Worm (Caenorhabditis elegans) whole organism, mixed stage, embryonic: ENCODE measurements around the gene cwp-1.

Experiments
- M03D4.4 ChIP-seq: sonication (generic microtip); optimal IDR thresholded peaks from 2 replicates; lab custom pipeline; 2017; ENCODE audit warnings: mild to moderate bottlenecking, missing genetic modification characterization, missing compliant biosample characterization
- bed-3 ChIP-seq: fragments of 200-800 bp; sonication (Bioruptor generic); optimal IDR thresholded peaks from 3 replicates; lab custom pipeline; 2018; ENCODE audit warnings: mild to moderate bottlenecking, missing genetic modification characterization, moderate library complexity, missing compliant biosample characterization
- blmp-1 ChIP-seq: fragments of 150-350 bp; optimal IDR thresholded peaks from 2 replicates; lab custom pipeline; 2014; ENCODE audit warnings: missing biosample characterization, missing genetic modification characterization
- ceh-39 ChIP-seq: fragments of 150-350 bp; optimal IDR thresholded peaks from 2 replicates; lab custom pipeline; 2014; ENCODE audit warnings: missing biosample characterization, missing genetic modification characterization
- ceh-43 ChIP-seq: fragments of 200-800 bp; sonication (Bioruptor generic); optimal IDR thresholded peaks from 2 replicates; lab custom pipeline; 2018; ENCODE audit warnings: mild to moderate bottlenecking, missing genetic modification characterization, moderate library complexity, missing compliant biosample characterization
- ceh-83 ChIP-seq: fragments of 200-800 bp; sonication (Bioruptor generic); optimal IDR thresholded peaks from 2 replicates; lab custom pipeline; 2018; ENCODE audit warnings: mild to moderate bottlenecking, missing genetic modification characterization, missing compliant biosample characterization
- ces-1 ChIP-seq: fragments of 150-350 bp; optimal IDR thresholded peaks from 2 replicates; lab custom pipeline; 2014; ENCODE audit warnings: missing biosample characterization, missing genetic modification reagents, missing genetic modification characterization
- cnd-1 ChIP-seq: fragments of 200-800 bp; sonication (Bioruptor generic); optimal IDR thresholded peaks from 2 replicates; lab custom pipeline; 2018; ENCODE audit warnings: mild to moderate bottlenecking, missing genetic modification characterization, missing compliant biosample characterization
- drap-1 ChIP-seq: fragments of 200-800 bp; sonication (Bioruptor generic); optimal IDR thresholded peaks from 3 replicates; lab custom pipeline; 2018; ENCODE audit warnings: mild to moderate bottlenecking, missing genetic modification characterization, missing compliant biosample characterization
- elt-1 ChIP-seq: sonication (generic microtip); optimal IDR thresholded peaks from 2 replicates; lab custom pipeline; 2017; ENCODE audit warnings: missing genetic modification characterization, mild to moderate bottlenecking, missing compliant biosample characterization, antibody characterized with exemption, moderate library complexity, borderline replicate concordance; ENCODE audit not compliant: insufficient read depth
- elt-3 ChIP-seq: fragments of 150-350 bp; optimal IDR thresholded peaks from 2 replicates; lab custom pipeline; 2014; ENCODE audit warnings: missing biosample characterization, missing genetic modification characterization
- flh-1 ChIP-seq: fragments of 200-800 bp; sonication (Bioruptor generic); optimal IDR thresholded peaks from 2 replicates; lab custom pipeline; 2018; ENCODE audit warnings: mild to moderate bottlenecking, missing genetic modification characterization, moderate library complexity, missing compliant biosample characterization
- ham-2 ChIP-seq: fragments of 200-800 bp; sonication (Bioruptor generic); optimal IDR thresholded peaks from 2 replicates; lab custom pipeline; 2018; ENCODE audit warnings: mild to moderate bottlenecking, missing genetic modification characterization, missing compliant biosample characterization
- hlh-1 ChIP-seq: fragments of 150-350 bp; optimal IDR thresholded peaks from 2 replicates; lab custom pipeline; 2014; ENCODE audit warnings: missing biosample characterization, missing genetic modification reagents, missing genetic modification characterization
- lin-13 ChIP-seq: fragments of 150-350 bp; optimal IDR thresholded peaks from 2 replicates; lab custom pipeline; 2014; ENCODE audit warnings: missing biosample characterization, missing genetic modification characterization
- lin-32 ChIP-seq: fragments of 200-800 bp; sonication (Bioruptor generic); optimal IDR thresholded peaks from 2 replicates; lab custom pipeline; 2018; ENCODE audit warnings: mild to moderate bottlenecking, missing genetic modification characterization, missing compliant biosample characterization
- lsy-2 ChIP-seq: fragments of 150-350 bp; optimal IDR thresholded peaks from 2 replicates; lab custom pipeline; 2014; ENCODE audit warnings: missing biosample characterization, missing genetic modification characterization
- mab-5 ChIP-seq: fragments of 150-350 bp; optimal IDR thresholded peaks from 2 replicates; lab custom pipeline; 2014; ENCODE audit warnings: missing biosample characterization, missing genetic modification characterization
- mep-1 ChIP-seq: fragments of 150-350 bp; optimal IDR thresholded peaks from 2 replicates; lab custom pipeline; 2017; ENCODE audit warnings: missing biosample characterization, missing genetic modification reagents, missing genetic modification characterization, inconsistent platforms
- mls-2 ChIP-seq: sonication (generic microtip); optimal IDR thresholded peaks from 2 replicates; lab custom pipeline; 2016; ENCODE audit warnings: mild to moderate bottlenecking, missing genetic modification characterization, moderate library complexity, missing compliant biosample characterization
- nhr-12 ChIP-seq: fragments of 150-350 bp; optimal IDR thresholded peaks from 2 replicates; lab custom pipeline; 2014; ENCODE audit warnings: missing biosample characterization, missing genetic modification characterization
- nhr-2 ChIP-seq: fragments of 150-350 bp; optimal IDR thresholded peaks from 2 replicates; lab custom pipeline; 2014; ENCODE audit warnings: missing biosample characterization, missing genetic modification characterization
- nhr-237 ChIP-seq: fragments of 150-350 bp; optimal IDR thresholded peaks from 2 replicates; lab custom pipeline; 2014; ENCODE audit warnings: missing biosample characterization, missing genetic modification characterization
- nhr-28 ChIP-seq: fragments of 150-350 bp; optimal IDR thresholded peaks from 2 replicates; lab custom pipeline; 2014; ENCODE audit warnings: missing biosample characterization, missing genetic modification characterization
- nhr-76 ChIP-seq: sonication (generic microtip); optimal IDR thresholded peaks from 2 replicates; lab custom pipeline; 2017; ENCODE audit warnings: missing biosample characterization, missing genetic modification characterization
- pha-4 ChIP-seq: fragments of 150-350 bp; optimal IDR thresholded peaks from 2 replicates; lab custom pipeline; 2018; ENCODE audit warnings: missing biosample characterization, missing genetic modification reagents, missing genetic modification characterization
- sem-2 ChIP-seq: fragments of 200-800 bp; sonication (Bioruptor generic); optimal IDR thresholded peaks from 2 replicates; lab custom pipeline; 2018; ENCODE audit warnings: mild to moderate bottlenecking, missing genetic modification characterization, missing compliant biosample characterization
- snpc-4 ChIP-seq: fragments of 150-350 bp; optimal IDR thresholded peaks from 2 replicates; lab custom pipeline; 2014; ENCODE audit warnings: missing biosample characterization, missing genetic modification characterization
- sptf-1 ChIP-seq: sonication (generic microtip); optimal IDR thresholded peaks from 2 replicates; lab custom pipeline; 2017; ENCODE audit warnings: mild to moderate bottlenecking, missing genetic modification characterization, moderate library complexity, missing compliant biosample characterization
- tbx-8 ChIP-seq: fragments of 200-800 bp; sonication (Bioruptor generic); optimal IDR thresholded peaks from 2 replicates; lab custom pipeline; 2018; ENCODE audit warnings: mild to moderate bottlenecking, missing genetic modification characterization, moderate library complexity, missing compliant biosample characterization
- unc-120 ChIP-seq: sonication (generic microtip); optimal IDR thresholded peaks from 2 replicates; lab custom pipeline; 2017; ENCODE audit warnings: missing genetic modification characterization, missing compliant biosample characterization; ENCODE audit not compliant: poor library complexity, severe bottlenecking
- unc-39 ChIP-seq: fragments of 150-350 bp; optimal IDR thresholded peaks from 2 replicates; lab custom pipeline; 2014; ENCODE audit warnings: missing biosample characterization, missing genetic modification characterization
- unc-62 ChIP-seq: fragments of 150-350 bp; optimal IDR thresholded peaks from 2 replicates; lab custom pipeline; 2014; ENCODE audit warnings: missing biosample characterization, missing genetic modification reagents, missing genetic modification characterization
- zip-8 ChIP-seq: fragments of 150-350 bp; optimal IDR thresholded peaks from 2 replicates; lab custom pipeline; 2014; ENCODE audit warnings: missing biosample characterization, missing genetic modification characterization

cwp-1 gene

DNA sequence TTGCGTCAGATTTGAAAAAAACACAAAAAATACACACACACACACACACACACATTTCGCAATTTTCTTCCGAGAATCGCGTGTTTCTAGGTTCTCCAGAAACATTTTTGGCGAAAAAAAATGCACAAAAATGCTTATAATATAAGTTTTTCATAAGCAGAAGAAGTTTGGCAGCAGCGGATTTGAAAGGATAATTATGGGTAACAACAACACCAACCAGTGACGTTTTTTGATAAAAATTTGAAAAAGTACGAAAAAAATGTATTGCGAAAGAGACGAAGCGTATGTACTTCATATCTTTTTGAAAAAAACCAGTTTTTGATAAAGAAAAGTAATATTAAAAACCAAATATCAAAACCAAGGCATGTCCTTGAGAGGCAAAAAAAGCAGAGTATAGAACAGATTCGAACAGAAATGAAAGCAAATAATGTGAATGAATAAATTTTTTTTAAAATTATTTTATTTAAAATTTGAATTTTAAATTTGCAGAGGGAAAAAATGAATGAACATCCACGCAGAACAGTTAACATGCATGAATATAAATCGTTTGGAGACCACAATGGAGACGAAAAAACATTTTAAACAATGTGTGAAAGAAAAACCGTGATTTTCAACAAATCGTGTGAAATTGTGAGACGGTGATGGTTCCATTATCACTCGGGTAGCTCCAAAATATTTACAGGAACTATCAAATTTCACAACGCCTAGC, 17.2 kb downstream of the cwp-1 start:
- TF ChIP-seq nhr-2: no peak
- TF ChIP-seq unc-62 (GFP tag; lab: Kevin White, UChicago): no peak
- no peak for TF ChIP-seq ceh-39 (tag; lab: Kevin White, UChicago)
- no peak for TF ChIP-seq lin-32
- no peak for TF ChIP-seq bed-3 (GFP tag; lab: Kevin White, UChicago)
- no peak for TF ChIP-seq M03D4.4 (tag; lab: Kevin White, UChicago)
- TF ChIP-seq lin-13 (tag; lab: Kevin White, UChicago): no peak
- TF ChIP-seq unc-120 (tag; lab: Kevin White, UChicago): no peak
- no peak for TF ChIP-seq elt-1 (tag; lab: Kevin White, UChicago)
- no peak for TF ChIP-seq snpc-4 (tag; lab: Kevin White, UChicago)
- TF ChIP-seq mep-1: no peak
- no peak for TF ChIP-seq lsy-2 (tag; lab: Kevin White, UChicago)
- no peak for TF ChIP-seq nhr-28 (tag; lab: Kevin White, UChicago)
- no peak for TF ChIP-seq mls-2 (tag; lab: Kevin White, UChicago)

DNA sequence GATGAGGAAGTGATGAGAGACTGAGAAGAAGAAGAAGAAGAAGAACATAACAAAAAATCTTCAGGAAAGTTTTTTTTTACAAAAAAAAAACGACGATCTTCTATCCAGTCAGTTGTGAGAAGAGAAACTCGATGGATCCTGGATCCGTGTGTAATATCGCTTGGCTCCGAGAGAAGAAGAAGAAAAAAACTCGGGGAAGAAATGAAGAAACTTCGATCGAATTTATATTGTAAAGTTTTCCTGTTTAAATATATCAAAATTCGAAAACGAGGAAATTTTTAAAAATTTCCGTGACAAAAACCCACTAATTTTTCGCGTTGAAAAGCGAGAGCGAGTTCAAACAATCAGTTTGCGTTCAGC, 17.8 kb downstream of the cwp-1 start, which contains the start of gene adss-1:
TSS of gene adss-1 (minus strand) at position 101 of the 360 bp plus-strand sequence.
- TF ChIP-seq lin-32 (no peak), lin-13 (tag; lab: Kevin White, UChicago) (no peak), nhr-12 (tag; lab: Kevin White, UChicago) (no peak), ceh-83 (GFP tag; lab: Kevin White, UChicago) (no peak), mls-2 (tag; lab: Kevin White, UChicago) (no peak), mep-1 (no peak), sem-2 (no peak)

ce11 chrV:4820601-4821000, 20.5 kb downstream of the cwp-1 start:
- no peak for TF ChIP-seq ceh-83 (GFP tag; lab: Kevin White, UChicago)
- no peak for TF ChIP-seq pha-4 (tag; lab: Kevin White, UChicago)
- TF ChIP-seq zip-8: no peak
- TF ChIP-seq nhr-2: no peak
- no peak for TF ChIP-seq nhr-237 (tag; lab: Kevin White, UChicago)
- no peak for TF ChIP-seq hlh-1 (tag; lab: Kevin White, UChicago)
- no peak for TF ChIP-seq mab-5 (tag; lab: Kevin White, UChicago)
- TF ChIP-seq M03D4.4 (tag; lab: Kevin White, UChicago): no peak
- no peak for TF ChIP-seq elt-3 (tag; lab: Kevin White, UChicago)
- TF ChIP-seq nhr-12 (tag; lab: Kevin White, UChicago): no peak
- no peak for TF ChIP-seq bed-3 (GFP tag; lab: Kevin White, UChicago)
- TF ChIP-seq blmp-1 (tag; lab: Kevin White, UChicago): no peak
- TF ChIP-seq mep-1: no peak
- TF ChIP-seq, all 35 proteins: peak for 0

ce11 chrV:4818563-4818962, 22.5 kb downstream of the cwp-1 start, which contains the start of gene ccep-97:
TSS of gene ccep-97 (minus strand) at chrV:4818663.
- no peak for TF ChIP-seq ceh-39 (tag; lab: Kevin White, UChicago)
- TF ChIP-seq ham-2 (GFP tag; lab: Kevin White, UChicago): no peak
- TF ChIP-seq lin-13 (tag; lab: Kevin White, UChicago): no peak
- TF ChIP-seq mab-5 (tag; lab: Kevin White, UChicago): no peak
- TF ChIP-seq cnd-1 (tag; lab: Kevin White, UChicago): no peak
- no peak for TF ChIP-seq unc-62 (GFP tag; lab: Kevin White, UChicago)

ce11 chrV:4813825-4814224, 27.3 kb downstream of the cwp-1 start:
- TF ChIP-seq M03D4.4 (tag; lab: Kevin White, UChicago) (no peak), unc-62 (GFP tag; lab: Kevin White, UChicago) (no peak), nhr-2 (no peak), nhr-12 (tag; lab: Kevin White, UChicago) (no peak), ces-1 (GFP tag; lab: Kevin White, UChicago) (no peak), zip-8 (no peak), sptf-1 (tag; lab: Kevin White, UChicago) (no peak), mab-5 (tag; lab: Kevin White, UChicago) (no peak)

ce11 chrV:4810653-4811052, 30.4 kb downstream of the cwp-1 start:
- TF ChIP-seq M03D4.4 (tag; lab: Kevin White, UChicago) (peak; percentile 51), unc-39 (no peak), tbx-8 (no peak), sem-2 (no peak), unc-120 (tag; lab: Kevin White, UChicago) (peak; percentile 19), mls-2 (tag; lab: Kevin White, UChicago) (peak; percentile 25), nhr-76 (tag; lab: Kevin White, UChicago) (no peak), ceh-43 (GFP tag; lab: Kevin White, UChicago) (no peak), hlh-1 (tag; lab: Kevin White, UChicago) (peak; percentile 89), flh-1 (no peak), sptf-1 (tag; lab: Kevin White, UChicago) (no peak), elt-1 (tag; lab: Kevin White, UChicago) (no peak), pha-4 (tag; lab: Kevin White, UChicago) (peak; percentile 17), blmp-1 (tag; lab: Kevin White, UChicago) (no peak), zip-8 (no peak), lin-32 (no peak), lsy-2 (tag; lab: Kevin White, UChicago) (peak; percentile 40), nhr-28 (tag; lab: Kevin White, UChicago) (no peak), ceh-39 (tag; lab: Kevin White, UChicago) (no peak), ham-2 (GFP tag; lab: Kevin White, UChicago) (no peak), lin-13 (tag; lab: Kevin White, UChicago) (peak; percentile 56), drap-1 (peak; percentile 50), nhr-237 (tag; lab: Kevin White, UChicago) (no peak), nhr-12 (tag; lab: Kevin White, UChicago) (no peak), nhr-2 (no peak)
